Worm (Caenorhabditis elegans) whole organism, L4 larva: ENCODE results near the gene unc-17.

Experiments used
- F10B5.3 ChIP-seq: sonication (generic microtip); optimal IDR thresholded peaks from 2 replicates; lab custom pipeline; 2016; ENCODE audit warnings: mild to moderate bottlenecking, missing genetic modification characterization, missing compliant biosample characterization
- R02D3.7 ChIP-seq: fragments of 150-350 bp; sonication (generic microtip); optimal IDR thresholded peaks from 3 replicates; lab custom pipeline; 2014; ENCODE audit warnings: missing biosample characterization, missing genetic modification characterization
- T20F7.1 ChIP-seq: fragments of 200-800 bp; sonication (Bioruptor generic); optimal IDR thresholded peaks from 2 replicates; lab custom pipeline; 2018; ENCODE audit warnings: mild to moderate bottlenecking, missing genetic modification characterization, missing compliant biosample characterization
- Y75B8A.6 ChIP-seq: fragments of 200-800 bp; sonication (Bioruptor generic); IDR thresholded peaks from 2 replicates; pipeline ENCODE4 v1.3.6; 2022; ENCODE audit warnings: missing genetic modification reagents, missing genetic modification characterization, missing compliant biosample characterization
- aha-1 ChIP-seq: fragments of 150-350 bp; peaks from one replicate; lab custom pipeline; 2014; ENCODE audit warnings: missing biosample characterization, missing genetic modification characterization
- aly-2 ChIP-seq: sonication (generic microtip); optimal IDR thresholded peaks from 2 replicates; lab custom pipeline; 2018; ENCODE audit warnings: missing biosample characterization, missing genetic modification characterization
- arid-1 ChIP-seq: fragments of 200-800 bp; sonication (Bioruptor generic); conservative IDR thresholded peaks from 2 replicates; pipeline ENCODE4 v1.3.6; 2022; ENCODE audit warnings: missing genetic modification reagents, missing genetic modification characterization, missing compliant biosample characterization
- ceh-28 ChIP-seq: fragments of 150-350 bp; optimal IDR thresholded peaks from 2 replicates; lab custom pipeline; 2014; ENCODE audit warnings: missing biosample characterization, missing genetic modification reagents, missing genetic modification characterization
- ceh-44 ChIP-seq: fragments of 200-800 bp; sonication (Bioruptor generic); IDR thresholded peaks from 2 replicates; pipeline ENCODE4 v1.3.6; 2022; ENCODE audit warnings: missing genetic modification reagents, missing genetic modification characterization, missing compliant biosample characterization
- daf-19 ChIP-seq: fragments of 200-800 bp; sonication (Bioruptor generic); conservative IDR thresholded peaks from 2 replicates; pipeline ENCODE4 v1.3.6; 2022; ENCODE audit warnings: missing genetic modification characterization, missing compliant biosample characterization
- daf-8 ChIP-seq: fragments of 200-800 bp; sonication (Bioruptor generic); IDR thresholded peaks from 2 replicates; pipeline ENCODE4 v1.3.6; 2022; ENCODE audit warnings: missing genetic modification characterization, missing compliant biosample characterization
- dpl-1 ChIP-seq: fragments of 150-350 bp; optimal IDR thresholded peaks from 2 replicates; lab custom pipeline; 2014; ENCODE audit warnings: missing biosample characterization, missing genetic modification reagents, missing genetic modification characterization
- lin-38 ChIP-seq: fragments of 200-800 bp; sonication (Bioruptor generic); IDR thresholded peaks from 2 replicates; pipeline ENCODE4 v1.3.6; 2022; ENCODE audit warnings: missing genetic modification reagents, missing genetic modification characterization, missing compliant biosample characterization
- lsy-2 ChIP-seq, 2 experiments: fragments of 150-350 bp in 1 of 2; sonication (generic microtip) in 1 of 2; optimal IDR thresholded peaks; 2 replicates each; lab custom pipeline; 2014 to 2017; ENCODE audit warnings: missing biosample characterization in 2 of 2, missing genetic modification characterization in 2 of 2
- nhr-48 ChIP-seq: sonication (generic microtip); optimal IDR thresholded peaks from 2 replicates; lab custom pipeline; 2016; ENCODE audit warnings: mild to moderate bottlenecking, missing genetic modification characterization, missing compliant biosample characterization
- nhr-76 ChIP-seq: fragments of 150-350 bp; optimal IDR thresholded peaks from 2 replicates; lab custom pipeline; 2014; ENCODE audit warnings: missing biosample characterization, missing genetic modification characterization
- php-3 ChIP-seq: fragments of 200-800 bp; sonication (Bioruptor generic); IDR thresholded peaks from 2 replicates; pipeline ENCODE4 v1.3.6; 2022; ENCODE audit warnings: missing genetic modification reagents, missing genetic modification characterization, missing compliant biosample characterization
- pqm-1 ChIP-seq: sonication (generic microtip); optimal IDR thresholded peaks from 2 replicates; lab custom pipeline; 2017; ENCODE audit warnings: missing biosample characterization, missing genetic modification characterization
- rbr-2 ChIP-seq: sonication (generic microtip); optimal IDR thresholded peaks from 2 replicates; lab custom pipeline; 2016; ENCODE audit warnings: missing genotype, missing genetic modification characterization, missing compliant biosample characterization
- set-16 ChIP-seq: fragments of 200-800 bp; sonication (Bioruptor generic); IDR thresholded peaks from 2 replicates; pipeline ENCODE4 v1.3.6; 2022; ENCODE audit warnings: missing genetic modification reagents, missing genetic modification characterization, missing compliant biosample characterization
- spr-1 ChIP-seq: sonication (generic microtip); optimal IDR thresholded peaks from 2 replicates; lab custom pipeline; 2016; ENCODE audit warnings: mild to moderate bottlenecking, missing genetic modification characterization, missing compliant biosample characterization
- tra-1 ChIP-seq: fragments of 200-800 bp; sonication (Bioruptor generic); IDR thresholded peaks from 2 replicates; pipeline ENCODE4 v1.3.6; 2022; ENCODE audit warnings: missing genetic modification reagents, missing genetic modification characterization, missing compliant biosample characterization
- unc-62 ChIP-seq, 3 experiments: fragments of 150-350 bp in 1 of 3; sonication (generic microtip); optimal IDR thresholded peaks in 2 of 3; peaks in 1 of 3; 1 replicate in 1 of 3; 2 replicates in 2 of 3; lab custom pipeline; 2014 to 2017; ENCODE audit warnings: missing biosample characterization in 3 of 3, missing genetic modification characterization in 3 of 3, missing genetic modification reagents in 3 of 3, missing genotype in 1 of 3
- zip-11 ChIP-seq: fragments of 200-800 bp; sonication (Bioruptor generic); IDR thresholded peaks from 2 replicates; pipeline ENCODE4 v1.3.6; 2022; ENCODE audit warnings: missing genetic modification characterization, missing compliant biosample characterization

unc-17 gene

ce11 chrIV:3601846-3602245 is 22.7 kb downstream of the unc-17 start:
- TF ChIP-seq set-16 (GFP tag; lab: Robert Waterston, UW) (peak; percentile 80), pqm-1 (tag; lab: Kevin White, UChicago) (no peak), aha-1 (peak; percentile 87), daf-8 (GFP tag; lab: Robert Waterston, UW) (no peak)

DNA sequence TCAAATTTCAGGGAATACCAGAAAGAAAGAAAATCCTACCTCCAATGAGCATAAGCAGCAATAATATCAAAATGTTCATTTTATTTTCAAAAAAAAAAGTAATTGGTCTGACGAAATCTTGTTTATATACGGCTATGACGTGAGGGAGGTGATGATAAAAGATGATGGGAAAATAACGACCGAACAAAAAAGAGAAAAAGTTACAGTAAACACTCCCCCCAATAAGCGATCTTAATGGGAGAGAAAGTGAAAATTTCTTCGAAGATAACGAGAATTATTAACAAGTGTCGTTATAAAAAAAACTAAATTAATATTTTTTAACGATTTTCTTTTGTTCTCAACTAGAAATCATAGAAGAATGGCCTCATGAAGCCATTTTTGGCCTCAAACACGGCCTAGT is 24.5 kb downstream of the unc-17 start, which contains the start of gene Y37E11B.7:
Gene Y37E11B.7 (minus strand): TSS at position 207 of the 400 bp plus-strand sequence.
- TF ChIP-seq lsy-2 (tag; optimal IDR thresholded peaks at IDR 0.05; lab: Kevin White, UChicago): peak in 1 of 2 experiments; percentile 41
- no peak for TF ChIP-seq rbr-2 (tag; lab: Kevin White, UChicago)
- TF ChIP-seq, all 104 proteins: peak for 1

DNA sequence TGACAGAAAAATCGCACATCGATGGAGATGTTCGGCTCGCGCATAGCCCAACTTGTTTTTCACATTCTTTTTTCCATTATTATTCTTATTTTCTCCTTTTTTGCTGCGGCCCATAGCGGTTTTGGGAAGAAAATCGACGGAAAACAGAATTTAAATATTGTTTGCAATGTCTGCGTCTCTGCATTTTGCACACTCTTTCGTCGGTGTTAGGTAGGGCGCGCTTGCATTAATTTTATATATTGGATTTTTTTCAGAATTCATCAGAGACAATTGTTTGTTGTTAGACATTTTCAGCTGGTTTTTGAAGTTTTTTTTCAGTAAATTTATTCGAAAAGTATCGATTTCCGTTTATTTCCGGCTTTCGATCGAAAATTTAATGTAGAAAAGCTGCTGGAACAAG is 25.4 kb downstream of the unc-17 start, which contains the start of gene Y37E11B.6:
Gene Y37E11B.6 (minus strand): TSS at position 181 of the 400 bp plus-strand sequence.
- TF ChIP-seq daf-19 (GFP tag; lab: Robert Waterston, UW): no peak
- TF ChIP-seq lin-38 (GFP tag; lab: Robert Waterston, UW): peak; percentile 79

DNA sequence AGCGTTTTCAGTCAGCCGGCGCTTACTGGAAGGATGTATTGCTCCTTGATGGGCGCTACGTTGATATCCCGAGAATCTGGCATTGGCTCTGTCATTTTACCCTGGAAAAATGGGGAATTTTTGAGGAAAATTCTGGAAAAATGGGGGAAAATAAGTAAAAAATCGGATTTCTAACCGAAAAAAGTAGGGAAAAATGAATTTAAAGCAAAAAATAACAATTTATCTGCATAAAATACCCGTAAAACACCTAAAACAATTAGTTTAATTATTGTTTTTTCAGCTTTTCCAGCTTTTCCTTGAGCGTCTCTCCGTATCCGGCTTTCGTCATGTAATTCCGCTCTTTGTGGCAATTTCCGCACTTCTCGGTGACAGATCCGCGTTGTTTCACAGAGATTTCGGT is 26.0 kb downstream of the unc-17 start, which contains the start of gene Y37E11B.5:
Gene Y37E11B.5 (minus strand): TSS at position 101 of the 400 bp plus-strand sequence.
- TF ChIP-seq T20F7.1 (GFP tag; lab: Kevin White, UChicago) (no peak), zip-11 (GFP tag; lab: Robert Waterston, UW) (no peak), ceh-28 (tag; lab: Kevin White, UChicago) (no peak), Y75B8A.6 (GFP tag; lab: Robert Waterston, UW) (no peak), arid-1 (GFP tag; lab: Robert Waterston, UW) (no peak)

- TF ChIP-seq dpl-1 (no peak), unc-62 (GFP tag; optimal IDR thresholded peaks at IDR 0.05 in 1 of 2; lab: Kevin White, UChicago) (peak in 1 of 2 experiments; percentile 97), unc-62 (tag; optimal IDR thresholded peaks at IDR 0.05; lab: Kevin White, UChicago) (no peak), spr-1 (tag; lab: Kevin White, UChicago) (no peak)
Measured at ce11 chrIV:3597356-3597755, 27.1 kb downstream of the unc-17 start.

DNA sequence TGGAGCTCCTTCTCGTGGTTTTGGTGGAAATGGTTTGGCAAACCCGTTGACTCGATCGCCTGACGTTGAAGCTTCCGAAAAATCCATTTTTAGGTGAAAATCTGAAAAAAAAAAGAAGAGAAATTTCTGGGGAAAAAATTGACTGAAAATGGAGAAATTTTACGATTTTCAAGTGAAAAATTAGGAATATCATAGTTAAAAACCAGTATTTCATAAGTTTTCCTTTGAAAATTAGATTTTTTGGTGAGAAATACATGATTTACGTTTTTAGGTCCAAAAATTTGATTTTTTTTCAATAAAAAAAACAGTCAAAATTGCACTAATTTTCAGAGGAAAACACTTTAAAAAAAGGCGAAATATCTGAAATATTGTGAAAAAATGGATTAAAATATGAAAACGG is 31.0 kb downstream of the unc-17 start, which contains the start of gene taf-2:
Gene taf-2 (minus strand): TSS at position 101 of the 400 bp plus-strand sequence.
- TF ChIP-seq ceh-44 (GFP tag; lab: Robert Waterston, UW) (no peak), aha-1 (peak; percentile 12), php-3 (GFP tag; lab: Robert Waterston, UW) (no peak), F10B5.3 (no peak), aly-2 (tag; lab: Kevin White, UChicago) (no peak), nhr-48 (tag; lab: Kevin White, UChicago) (no peak), nhr-76 (tag; lab: Kevin White, UChicago) (no peak)
- TF ChIP-seq, all 104 proteins: peak for 1

DNA sequence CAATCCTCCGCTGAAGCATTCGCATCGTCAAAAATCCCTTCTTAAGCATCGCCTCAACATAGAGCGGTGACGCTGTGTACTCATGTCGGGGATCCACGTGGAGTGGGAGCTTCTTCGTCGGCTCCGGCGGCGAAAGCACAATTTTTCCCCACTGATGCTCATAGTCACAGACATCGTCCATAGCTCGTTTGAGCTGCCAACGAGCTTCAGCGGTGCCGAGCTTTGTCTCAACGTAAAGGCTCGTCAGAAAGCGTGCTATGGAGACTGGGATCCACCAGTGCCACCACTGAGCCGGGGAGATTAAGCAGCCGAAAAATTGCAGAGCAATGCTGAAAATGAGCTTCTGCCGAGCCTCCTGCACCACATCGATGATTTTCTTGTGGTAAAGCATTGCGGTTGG is 33.7 kb downstream of the unc-17 start:
- TF ChIP-seq php-3 (GFP tag; lab: Robert Waterston, UW): 0 out of 2 replicates have a peak, but pooled peaks have one; percentile 22
- peak; percentile 57 for TF ChIP-seq set-16 (GFP tag; lab: Robert Waterston, UW)
- TF ChIP-seq R02D3.7: no peak
- TF ChIP-seq, all 104 proteins: peak for 2

DNA sequence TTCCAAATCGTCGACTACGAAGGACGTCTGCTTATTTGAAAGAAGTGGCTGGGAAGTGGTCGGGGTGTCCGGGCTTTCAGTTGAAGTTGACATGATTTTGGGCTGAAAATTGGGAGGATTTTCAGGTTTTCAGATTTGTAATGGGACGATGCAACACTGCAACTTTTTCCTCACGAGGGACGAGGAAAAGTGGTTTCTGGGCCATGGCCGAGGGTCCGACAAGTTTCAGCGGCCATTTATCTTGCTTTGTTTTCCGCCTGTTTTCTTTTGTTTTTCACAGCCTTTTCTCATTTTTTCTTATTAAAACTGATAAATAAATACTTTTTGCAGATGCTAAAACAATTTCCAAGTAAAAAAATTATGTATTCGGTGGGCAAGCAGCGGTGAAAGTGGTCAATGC is 41.7 kb downstream of the unc-17 start, which contains the start of gene blos-7:
Gene blos-7 (minus strand): TSS at position 101 of the 400 bp plus-strand sequence.
- TF ChIP-seq tra-1 (GFP tag; lab: Robert Waterston, UW): 0 out of 2 replicates have a peak, but pooled peaks have one; percentile 26
- 0 out of 2 replicates have a peak, but pooled peaks have one; percentile 14 for TF ChIP-seq set-16 (GFP tag; lab: Robert Waterston, UW)
